Fruit fly (Drosophila melanogaster) Kc167 (cell line): ENCODE data around the gene ND-ASHI.

Experiments used
- Myc ChIP-seq: fragments of >200 bp; optimal IDR thresholded peaks from 2 replicates; lab custom pipeline; 2017; ENCODE audit warnings: missing external identifiers
- Sin3A ChIP-seq: fragments of >200 bp; optimal IDR thresholded peaks from 2 replicates; lab custom pipeline; 2018; ENCODE audit warnings: missing external identifiers
- h ChIP-seq: fragments of >200 bp; optimal IDR thresholded peaks from 3 replicates; lab custom pipeline; 2018; ENCODE audit warnings: missing external identifiers
- insv ChIP-seq: fragments of >200 bp; optimal IDR thresholded peaks from 3 replicates; lab custom pipeline; 2018; ENCODE audit warnings: missing external identifiers
- psq ChIP-seq: fragments of >200 bp; optimal IDR thresholded peaks from 2 replicates; lab custom pipeline; 2017; ENCODE audit warnings: missing external identifiers
- ttk ChIP-seq: sonication (Bioruptor generic); optimal IDR thresholded peaks from 2 replicates; lab custom pipeline; 2017; ENCODE audit warnings: missing external identifiers

Gene ND-ASHI

DNA sequence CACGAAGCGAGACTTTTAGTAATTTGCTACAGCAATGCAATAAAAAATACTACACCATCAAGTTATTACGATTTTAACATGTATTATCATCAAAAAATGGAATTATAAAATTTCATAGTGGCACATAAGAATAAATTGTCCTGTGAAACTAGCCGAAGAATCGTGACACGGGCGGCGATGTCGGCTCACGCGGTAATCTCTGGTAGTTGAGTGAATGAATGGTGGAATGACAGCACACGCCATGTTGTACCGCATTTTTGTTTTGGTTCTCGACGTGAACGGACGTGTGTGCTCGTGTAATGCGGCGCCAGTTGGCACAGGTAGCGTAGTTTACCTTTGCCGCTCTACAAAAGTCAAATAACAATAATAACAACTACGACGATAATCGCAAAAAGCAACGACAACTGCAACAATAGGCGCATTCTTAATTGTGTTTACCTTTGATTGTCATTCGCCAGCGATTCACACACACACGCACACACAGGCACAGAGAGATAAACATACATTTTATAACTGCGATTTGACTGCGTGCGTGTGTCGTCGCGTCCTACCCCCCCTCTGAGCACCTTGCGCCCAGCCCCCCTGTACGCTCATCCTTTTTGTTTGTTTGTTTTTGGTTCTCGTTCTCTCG lies 20.5 kb upstream of the ND-ASHI start, which contains the start of gene CG14441:
Gene CG14441, plus strand, starts transcription at position 254 of the 631 bp plus-strand sequence.
- TF ChIP-seq insv (lab: Kevin White, UChicago) (no peak), ttk (lab: Kevin White, UChicago) (no peak), psq (lab: Kevin White, UChicago) (no peak), Sin3A (lab: Kevin White, UChicago) (no peak), h (lab: Kevin White, UChicago) (no peak), Myc (lab: Kevin White, UChicago) (no peak)

- no peak for TF ChIP-seq Myc (lab: Kevin White, UChicago)
- TF ChIP-seq h (lab: Kevin White, UChicago): no peak
- no peak for TF ChIP-seq insv (lab: Kevin White, UChicago)
- no peak for TF ChIP-seq Sin3A (lab: Kevin White, UChicago)
- TF ChIP-seq psq (lab: Kevin White, UChicago): no peak
- no peak for TF ChIP-seq ttk (lab: Kevin White, UChicago)
These were observed 19.4 kb upstream of the ND-ASHI start, which contains the start of gene CG14440 for dm6 chrX:6698248-6698812. TSS of gene CG14440 (minus strand) at chrX:6698567.

dm6 chrX:6696467-6696866 lies 17.5 kb upstream of the ND-ASHI start:
- TF ChIP-seq ttk (lab: Kevin White, UChicago) (no peak), Myc (lab: Kevin White, UChicago) (no peak), insv (lab: Kevin White, UChicago) (no peak), h (lab: Kevin White, UChicago) (no peak), Sin3A (lab: Kevin White, UChicago) (no peak), psq (lab: Kevin White, UChicago) (no peak)

dm6 chrX:6694979-6695388 lies 16.1 kb upstream of the ND-ASHI start, which contains the start of gene CG14442:
TSS of gene CG14442 (minus strand) at chrX:6695007.
- TF ChIP-seq Sin3A (lab: Kevin White, UChicago): no peak

DNA sequence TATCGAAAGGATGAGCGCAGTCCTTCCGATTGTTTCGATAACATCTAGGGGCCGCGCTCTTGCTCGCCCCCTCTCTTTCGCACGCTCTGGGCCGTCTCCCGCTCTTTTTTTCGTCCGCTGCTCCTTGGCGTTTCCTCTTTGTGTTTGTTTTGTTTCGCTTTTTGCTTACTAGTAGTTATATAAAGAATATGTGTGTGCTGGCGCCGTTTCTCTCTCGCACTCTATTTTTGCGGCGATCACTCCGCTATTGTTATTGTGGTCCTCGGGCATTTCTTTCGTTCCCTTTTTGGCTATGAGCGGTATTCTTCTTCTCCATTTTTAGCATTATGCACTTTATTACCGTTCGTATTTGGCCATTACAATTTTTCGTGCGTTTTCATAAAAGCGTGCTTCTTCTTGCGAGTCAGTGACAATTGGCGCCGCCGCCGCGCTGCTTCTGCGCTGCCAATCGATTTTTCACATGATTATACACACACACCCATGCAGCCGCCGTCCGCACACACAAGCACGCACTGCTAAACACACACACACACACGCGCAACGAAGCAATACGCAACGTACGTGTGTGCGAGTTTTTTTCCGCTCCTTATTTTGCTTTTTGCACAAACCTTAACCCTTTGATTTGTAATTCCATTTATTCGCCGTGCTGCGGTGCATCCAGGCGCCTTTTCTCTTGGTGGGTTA lies 15.3 kb upstream of the ND-ASHI start:
- no peak for TF ChIP-seq Sin3A (lab: Kevin White, UChicago)
- TF ChIP-seq ttk (lab: Kevin White, UChicago): no peak
- no peak for TF ChIP-seq psq (lab: Kevin White, UChicago)
- TF ChIP-seq h (lab: Kevin White, UChicago): no peak
- TF ChIP-seq insv (lab: Kevin White, UChicago): no peak
- TF ChIP-seq Myc (lab: Kevin White, UChicago): no peak

- TF ChIP-seq h (lab: Kevin White, UChicago) (no peak), ttk (lab: Kevin White, UChicago) (no peak), Myc (lab: Kevin White, UChicago) (no peak), psq (lab: Kevin White, UChicago) (no peak)
These were observed 9.9 kb upstream of the ND-ASHI start, which contains the start of gene CG3184 for dm6 chrX:6688620-6689400. TSS of gene CG3184 (minus strand) at chrX:6688774.

DNA sequence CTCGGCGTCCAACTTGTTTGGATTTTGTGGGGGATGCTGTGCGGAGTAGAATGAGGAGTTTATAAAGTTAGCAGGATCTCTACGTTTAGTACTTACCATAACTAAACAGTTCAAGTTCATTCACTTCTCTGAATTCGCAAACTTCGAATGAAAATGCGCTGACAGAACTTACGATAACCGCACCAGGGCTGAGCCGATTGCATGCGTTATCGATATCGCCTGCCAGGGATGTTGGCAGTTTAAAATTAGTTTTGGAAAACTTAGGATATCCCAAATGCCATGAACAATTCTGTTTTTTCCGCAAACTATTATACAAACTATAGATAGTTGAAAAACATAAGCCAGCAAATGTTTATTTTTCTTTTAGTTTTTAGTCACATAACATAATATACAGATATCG lies 8.3 kb upstream of the ND-ASHI start, which contains the start of gene CG44303:
Gene CG44303, minus strand, starts transcription at position 154 of the 400 bp plus-strand sequence.
- no peak for TF ChIP-seq insv (lab: Kevin White, UChicago)
- no peak for TF ChIP-seq h (lab: Kevin White, UChicago)
- no peak for TF ChIP-seq Myc (lab: Kevin White, UChicago)
- no peak for TF ChIP-seq psq (lab: Kevin White, UChicago)
- TF ChIP-seq ttk (lab: Kevin White, UChicago): no peak
- no peak for TF ChIP-seq Sin3A (lab: Kevin White, UChicago)

- TF ChIP-seq insv (lab: Kevin White, UChicago): no peak
- TF ChIP-seq Myc (lab: Kevin White, UChicago): no peak
- TF ChIP-seq ttk (lab: Kevin White, UChicago): no peak
- no peak for TF ChIP-seq psq (lab: Kevin White, UChicago)
- TF ChIP-seq h (lab: Kevin White, UChicago): no peak
These were observed 4.9 kb upstream of the ND-ASHI start, which contains the start of gene Pink1 for dm6 chrX:6683635-6684499. TSS of gene Pink1 (plus strand) at chrX:6683798.

- TF ChIP-seq ttk (lab: Kevin White, UChicago) (no peak), h (lab: Kevin White, UChicago) (no peak), insv (lab: Kevin White, UChicago) (no peak), Sin3A (lab: Kevin White, UChicago) (no peak)
These were observed 2.5 kb upstream of the ND-ASHI start, which contains the start of gene Fum2 for dm6 chrX:6681467-6681866. TSS of gene Fum2 (plus strand) at chrX:6681767.

dm6 chrX:6679502-6679810 lies 538 bp upstream of the ND-ASHI start:
- no peak for TF ChIP-seq Sin3A (lab: Kevin White, UChicago)
- no peak for TF ChIP-seq Myc (lab: Kevin White, UChicago)
- no peak for TF ChIP-seq psq (lab: Kevin White, UChicago)
- no peak for TF ChIP-seq insv (lab: Kevin White, UChicago)
- no peak for TF ChIP-seq h (lab: Kevin White, UChicago)
- no peak for TF ChIP-seq ttk (lab: Kevin White, UChicago)
